Worm (Caenorhabditis elegans) whole organism, young adult: ENCODE data around the gene F36D4.1.

Source experiments
- B0035.1 ChIP-seq: sonication (generic microtip); optimal IDR thresholded peaks from 2 replicates; lab custom pipeline; 2016; ENCODE audit warnings: missing genetic modification characterization, mild to moderate bottlenecking, missing compliant biosample characterization, missing genotype, missing genetic modification reagents
- B0261.1 ChIP-seq: sonication (generic microtip); optimal IDR thresholded peaks from 2 replicates; lab custom pipeline; 2016; ENCODE audit warnings: mild to moderate bottlenecking, missing genetic modification characterization, moderate library complexity, missing compliant biosample characterization
- C06A6.2 ChIP-seq: fragments of 200-800 bp; sonication (Bioruptor generic); conservative IDR thresholded peaks from 2 replicates; pipeline ENCODE4 v1.3.6; 2022; ENCODE audit warnings: missing genetic modification characterization, missing compliant biosample characterization
- F23B12.7 ChIP-seq: sonication (generic microtip); optimal IDR thresholded peaks from 2 replicates; lab custom pipeline; 2017; ENCODE audit warnings: missing genetic modification characterization, mild to moderate bottlenecking, missing compliant biosample characterization, antibody characterized with exemption, moderate library complexity; ENCODE audit not compliant: insufficient read depth
- F57C9.4 ChIP-seq: sonication (generic microtip); optimal IDR thresholded peaks from 2 replicates; lab custom pipeline; 2017; ENCODE audit warnings: mild to moderate bottlenecking, missing genetic modification characterization, missing compliant biosample characterization
- K11D2.4 ChIP-seq: fragments of 200-800 bp; sonication (Bioruptor generic); IDR thresholded peaks from 2 replicates; pipeline ENCODE4 v1.3.6; 2022; ENCODE audit warnings: missing genetic modification reagents, missing genetic modification characterization, missing compliant biosample characterization
- T07F8.4 ChIP-seq: sonication (generic microtip); optimal IDR thresholded peaks from 2 replicates; lab custom pipeline; 2016; ENCODE audit warnings: mild to moderate bottlenecking, missing genetic modification characterization, moderate library complexity, missing compliant biosample characterization
- T26A5.8 ChIP-seq: sonication (generic microtip); optimal IDR thresholded peaks from 2 replicates; lab custom pipeline; 2016; ENCODE audit warnings: missing genetic modification characterization, missing compliant biosample characterization
- Y53F4B.3 ChIP-seq: fragments of 200-800 bp; sonication (Bioruptor generic); IDR thresholded peaks from 2 replicates; pipeline ENCODE4 v1.3.6; 2022; ENCODE audit warnings: missing genetic modification reagents, missing genetic modification characterization, missing compliant biosample characterization
- aptf-3 ChIP-seq: fragments of 200-800 bp; sonication (Bioruptor generic); IDR thresholded peaks from 2 replicates; pipeline ENCODE4 v1.3.6; 2022; ENCODE audit warnings: missing genetic modification characterization, missing compliant biosample characterization
- bed-1 ChIP-seq: fragments of 200-800 bp; sonication (Bioruptor generic); IDR thresholded peaks from 2 replicates; pipeline ENCODE4 v1.3.6; 2022; ENCODE audit warnings: missing genetic modification reagents, missing genetic modification characterization, missing compliant biosample characterization
- bed-2 ChIP-seq: fragments of 200-800 bp; sonication (Bioruptor generic); IDR thresholded peaks from 2 replicates; pipeline ENCODE4 v1.3.6; 2022; ENCODE audit warnings: missing genetic modification reagents, missing genetic modification characterization, missing compliant biosample characterization
- cebp-1 ChIP-seq, 2 experiments: fragments of 200-800 bp in 1 of 2; sonication (Bioruptor generic) in 1 of 2; sonication (generic microtip) in 1 of 2; IDR thresholded peaks in 1 of 2; optimal IDR thresholded peaks in 1 of 2; 2 replicates each; pipeline versions ENCODE4 v1.3.6 to Lab custom; 2017 to 2022; ENCODE audit warnings: missing compliant biosample characterization in 2 of 2, missing genetic modification characterization in 2 of 2, mild to moderate bottlenecking in 1 of 2, missing genetic modification reagents in 1 of 2, moderate library complexity in 1 of 2
- cebp-2 ChIP-seq: fragments of 200-800 bp; sonication (Bioruptor generic); IDR thresholded peaks from 2 replicates; pipeline ENCODE4 v1.3.6; 2022; ENCODE audit warnings: missing genetic modification characterization, missing compliant biosample characterization
- dpff-1 ChIP-seq: sonication (generic microtip); optimal IDR thresholded peaks from 2 replicates; lab custom pipeline; 2017; ENCODE audit warnings: mild to moderate bottlenecking, missing genetic modification characterization, missing compliant biosample characterization
- fkh-3 ChIP-seq: sonication (generic microtip); optimal IDR thresholded peaks from 2 replicates; lab custom pipeline; 2016; ENCODE audit warnings: mild to moderate bottlenecking, missing genetic modification characterization, missing compliant biosample characterization
- hmg-1.2 ChIP-seq: fragments of 200-800 bp; sonication (Bioruptor generic); IDR thresholded peaks from 2 replicates; pipeline ENCODE4 v1.3.6; 2022; ENCODE audit warnings: missing genetic modification reagents, missing genetic modification characterization, missing compliant biosample characterization
- hmg-20 ChIP-seq: fragments of 200-800 bp; sonication (Bioruptor generic); IDR thresholded peaks from 2 replicates; pipeline ENCODE4 v1.3.6; 2022; ENCODE audit warnings: missing genetic modification reagents, missing genetic modification characterization, missing compliant biosample characterization
- lag-1 ChIP-seq: fragments of 200-800 bp; sonication (Bioruptor generic); IDR thresholded peaks from 2 replicates; pipeline ENCODE4 v1.3.6; 2022; ENCODE audit warnings: missing genetic modification reagents, missing genetic modification characterization, missing compliant biosample characterization
- lin-35 ChIP-seq, 3 experiments: fragments of 150-350 bp in 2 of 3; sonication (generic microtip) in 1 of 3; optimal IDR thresholded peaks; 2 replicates each; lab custom pipeline; 2014 to 2018; ENCODE audit warnings: missing biosample characterization in 3 of 3, missing genetic modification characterization in 3 of 3, missing genetic modification reagents in 3 of 3
- lin-54 ChIP-seq: fragments of 200-800 bp; sonication (Bioruptor generic); optimal IDR thresholded peaks from 2 replicates; lab custom pipeline; 2018; ENCODE audit warnings: mild to moderate bottlenecking, missing genetic modification characterization, missing compliant biosample characterization
- lir-1 ChIP-seq: fragments of 200-800 bp; sonication (Bioruptor generic); conservative IDR thresholded peaks from 2 replicates; pipeline ENCODE4 v1.3.6; 2022; ENCODE audit warnings: missing genetic modification reagents, missing genetic modification characterization, missing compliant biosample characterization
- madf-6 ChIP-seq: fragments of 200-800 bp; sonication (Bioruptor generic); IDR thresholded peaks from 2 replicates; pipeline ENCODE4 v1.3.6; 2022; ENCODE audit warnings: missing genetic modification reagents, missing genetic modification characterization, missing compliant biosample characterization
- madf-8 ChIP-seq: fragments of 200-800 bp; sonication (Bioruptor generic); conservative IDR thresholded peaks from 2 replicates; pipeline ENCODE4 v1.3.6; 2022; ENCODE audit warnings: missing genetic modification reagents, missing genetic modification characterization, missing compliant biosample characterization
- mcd-1 ChIP-seq: fragments of 200-800 bp; sonication (Bioruptor generic); IDR thresholded peaks from 2 replicates; pipeline ENCODE4 v1.3.6; 2022; ENCODE audit warnings: missing genetic modification reagents, missing genetic modification characterization, missing compliant biosample characterization
- nfyb-1 ChIP-seq: fragments of 200-800 bp; sonication (Bioruptor generic); IDR thresholded peaks from 2 replicates; pipeline ENCODE4 v1.3.6; 2022; ENCODE audit warnings: missing genetic modification reagents, missing genetic modification characterization, missing compliant biosample characterization
- nhr-120 ChIP-seq: fragments of 200-800 bp; sonication (Bioruptor generic); IDR thresholded peaks from 2 replicates; pipeline ENCODE4 v1.3.6; 2022; ENCODE audit warnings: missing genetic modification characterization, missing compliant biosample characterization
- nhr-27 ChIP-seq: fragments of 200-800 bp; sonication (Bioruptor generic); optimal IDR thresholded peaks from 2 replicates; lab custom pipeline; 2018; ENCODE audit warnings: mild to moderate bottlenecking, missing genetic modification characterization, moderate library complexity, missing compliant biosample characterization
- repo-1 ChIP-seq: sonication (generic microtip); optimal IDR thresholded peaks from 2 replicates; lab custom pipeline; 2017; ENCODE audit warnings: mild to moderate bottlenecking, missing genetic modification characterization, missing compliant biosample characterization
- snpc-1.1 ChIP-seq: sonication (generic microtip); optimal IDR thresholded peaks from 2 replicates; lab custom pipeline; 2017; ENCODE audit warnings: missing genetic modification characterization, mild to moderate bottlenecking, missing compliant biosample characterization, antibody characterized with exemption, moderate library complexity, missing genotype, missing genetic modification reagents; ENCODE audit not compliant: insufficient read depth
- snpc-4 ChIP-seq, 5 experiments: fragments of 150-350 bp in 1 of 5; sonication (generic microtip) in 4 of 5; optimal IDR thresholded peaks; 2 replicates each; lab custom pipeline; 2014 to 2018; ENCODE audit warnings: missing genetic modification characterization in 5 of 5, missing biosample characterization in 3 of 5, antibody characterized with exemption in 2 of 5, mild to moderate bottlenecking in 2 of 5, missing compliant biosample characterization in 2 of 5, missing genotype in 2 of 5, moderate library complexity in 2 of 5, missing genetic modification reagents in 1 of 5
- tbx-9 ChIP-seq: sonication (generic microtip); optimal IDR thresholded peaks from 2 replicates; lab custom pipeline; 2016; ENCODE audit warnings: borderline replicate concordance, missing genetic modification characterization, inconsistent platforms, missing compliant biosample characterization
- tlf-1 ChIP-seq: fragments of 200-800 bp; sonication (Bioruptor generic); optimal IDR thresholded peaks from 2 replicates; lab custom pipeline; 2018; ENCODE audit warnings: mild to moderate bottlenecking, missing genetic modification characterization, missing compliant biosample characterization
- ztf-18 ChIP-seq: sonication (generic microtip); optimal IDR thresholded peaks from 2 replicates; lab custom pipeline; 2016; ENCODE audit warnings: missing genotype, mild to moderate bottlenecking, missing genetic modification characterization, missing compliant biosample characterization
- ztf-28 ChIP-seq: fragments of 200-800 bp; sonication (Bioruptor generic); IDR thresholded peaks from 2 replicates; pipeline ENCODE4 v1.3.6; 2022; ENCODE audit warnings: missing genetic modification reagents, missing genetic modification characterization, missing compliant biosample characterization
- ztf-3 ChIP-seq: fragments of 200-800 bp; sonication (Bioruptor generic); optimal IDR thresholded peaks from 2 replicates; lab custom pipeline; 2018; ENCODE audit warnings: mild to moderate bottlenecking, missing genetic modification characterization, missing compliant biosample characterization
- ztf-6 ChIP-seq: fragments of 200-800 bp; sonication (Bioruptor generic); IDR thresholded peaks from 2 replicates; pipeline ENCODE4 v1.3.6; 2022; ENCODE audit warnings: missing genetic modification reagents, missing genetic modification characterization, missing compliant biosample characterization

Gene F36D4.1

DNA sequence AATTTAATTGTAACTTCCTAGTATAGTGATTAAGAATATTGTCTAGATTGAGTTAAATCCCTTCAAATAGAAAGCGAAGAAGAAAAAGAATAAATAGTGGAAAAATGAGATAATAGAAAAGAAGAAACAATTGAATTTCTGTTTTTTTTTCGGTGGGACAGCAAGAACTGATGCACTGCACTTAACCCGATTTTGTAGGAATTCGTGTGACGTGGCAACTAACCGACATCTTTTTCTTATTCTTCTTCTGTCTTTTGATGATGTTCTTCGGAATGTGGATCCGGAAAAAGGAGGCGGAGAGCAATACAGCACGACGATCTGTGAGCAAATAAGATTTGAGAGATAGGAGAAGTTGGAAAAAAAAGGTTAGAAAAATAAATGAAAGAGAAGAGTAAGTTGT lies 7.9 kb upstream of the F36D4.1 start:
- TF ChIP-seq B0035.1 (tag; lab: Kevin White, UChicago) (no peak), madf-8 (GFP tag; lab: Robert Waterston, UW) (no peak), ztf-6 (no peak), madf-6 (GFP tag; lab: Robert Waterston, UW) (no peak), Y53F4B.3 (GFP tag; lab: Robert Waterston, UW) (no peak), aptf-3 (GFP tag; lab: Robert Waterston, UW) (no peak), T07F8.4 (tag; lab: Kevin White, UChicago) (no peak), tlf-1 (GFP tag; lab: Kevin White, UChicago) (no peak), dpff-1 (no peak), F23B12.7 (tag; lab: Kevin White, UChicago) (no peak), B0261.1 (tag; lab: Kevin White, UChicago) (no peak), lin-35 (GFP tag; optimal IDR thresholded peaks at IDR 0.05; lab: Kevin White, UChicago) (no peak), snpc-1.1 (no peak), ztf-18 (no peak), F57C9.4 (tag; lab: Kevin White, UChicago) (no peak), cebp-2 (GFP tag; lab: Robert Waterston, UW) (no peak), K11D2.4 (GFP tag; lab: Robert Waterston, UW) (no peak), hmg-20 (no peak), nfyb-1 (GFP tag; lab: Robert Waterston, UW) (no peak), C06A6.2 (GFP tag; lab: Robert Waterston, UW) (no peak)

DNA sequence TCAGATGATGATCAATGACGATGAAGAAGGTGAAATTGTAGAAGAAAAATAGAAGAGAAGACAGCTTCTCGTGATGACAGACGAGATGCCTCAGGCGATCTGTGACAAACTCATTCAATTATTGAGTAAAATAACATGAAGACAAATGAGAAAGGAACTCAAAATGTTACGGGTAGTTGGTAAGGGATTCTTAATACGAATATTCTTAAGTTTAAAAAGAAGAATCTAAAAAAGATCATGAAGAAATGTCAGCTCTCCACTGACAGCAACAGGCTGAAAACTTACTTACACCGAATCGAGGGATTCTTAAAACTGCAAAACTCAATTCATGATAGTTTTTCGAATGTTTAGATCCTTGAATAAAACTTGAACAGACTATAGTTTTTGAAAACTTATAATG lies 2.2 kb upstream of the F36D4.1 start, which contains the start of gene F36D4.4:
TSS of gene F36D4.4 (minus strand) at position 101 of the 400 bp plus-strand sequence.
- TF ChIP-seq madf-8 (GFP tag; lab: Robert Waterston, UW) (no peak), ztf-3 (GFP tag; lab: Kevin White, UChicago) (no peak), ztf-28 (GFP tag; lab: Robert Waterston, UW) (no peak), cebp-2 (GFP tag; lab: Robert Waterston, UW) (no peak), lin-54 (GFP tag; lab: Kevin White, UChicago) (no peak), bed-1 (GFP tag; lab: Robert Waterston, UW) (no peak), aptf-3 (GFP tag; lab: Robert Waterston, UW) (no peak), repo-1 (no peak), ztf-6 (no peak), nhr-27 (tag; lab: Kevin White, UChicago) (no peak), tbx-9 (tag; lab: Kevin White, UChicago) (no peak), C06A6.2 (GFP tag; lab: Robert Waterston, UW) (no peak), cebp-1 (GFP tag; IDR thresholded peaks at IDR 0.05; lab: Robert Waterston, UW) (no peak), cebp-1 (tag; optimal IDR thresholded peaks at IDR 0.05; lab: Kevin White, UChicago) (no peak), mcd-1 (GFP tag; lab: Robert Waterston, UW) (no peak), bed-2 (GFP tag; lab: Robert Waterston, UW) (no peak), T26A5.8 (tag; lab: Kevin White, UChicago) (no peak)
- TF ChIP-seq, all 124 proteins: peak for 0

DNA sequence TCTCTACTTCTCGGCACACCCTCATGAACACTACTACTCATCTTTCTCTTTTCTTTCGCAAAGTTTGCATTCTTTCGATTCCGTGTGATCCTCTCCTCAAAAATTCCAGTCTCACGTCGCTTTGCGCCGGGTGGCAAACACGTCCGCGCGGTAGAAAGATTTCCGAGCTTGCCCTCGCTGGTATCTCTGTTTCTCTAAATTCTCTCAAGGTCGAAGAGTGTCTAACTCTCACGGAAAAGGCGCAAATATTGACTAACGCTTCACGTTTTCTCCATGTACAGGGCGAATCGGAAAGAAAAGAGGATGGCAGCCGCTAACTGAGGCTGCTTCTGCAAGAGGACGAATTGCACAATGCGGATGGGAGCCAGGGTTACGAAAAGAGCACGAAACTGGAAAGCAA lies 6.0 kb downstream of the F36D4.1 start:
- TF ChIP-seq lir-1 (no peak), fkh-3 (no peak), nhr-120 (GFP tag; lab: Robert Waterston, UW) (no peak), snpc-4 (GFP tag; optimal IDR thresholded peaks at IDR 0.05; lab: Kevin White, UChicago) (no peak), snpc-4 (tag; optimal IDR thresholded peaks at IDR 0.05; lab: Kevin White, UChicago) (no peak), lag-1 (GFP tag; lab: Robert Waterston, UW) (no peak), ztf-3 (GFP tag; lab: Kevin White, UChicago) (no peak), hmg-1.2 (GFP tag; lab: Robert Waterston, UW) (peak; percentile 55; the same call in 1 of the 2 replicates)
